Worm (Caenorhabditis elegans) whole organism, L4 larva: ENCODE data around the gene C25F9.4.
A peak's percentile ranks its signal among the peaks of the same experiment; 100 is the strongest.

Experiments
- F37D6.2 ChIP-seq: sonication (generic microtip); optimal IDR thresholded peaks from 2 replicates; lab custom pipeline; 2016; ENCODE audit warnings: mild to moderate bottlenecking, missing genetic modification characterization, missing compliant biosample characterization
- T20F7.1 ChIP-seq: fragments of 200-800 bp; sonication (Bioruptor generic); optimal IDR thresholded peaks from 2 replicates; lab custom pipeline; 2018; ENCODE audit warnings: mild to moderate bottlenecking, missing genetic modification characterization, missing compliant biosample characterization
- Y48G9A.11 ChIP-seq: fragments of 200-800 bp; sonication (Bioruptor generic); IDR thresholded peaks from 2 replicates; pipeline ENCODE4 v1.3.6; 2022; ENCODE audit warnings: missing genetic modification reagents, missing genetic modification characterization, missing compliant biosample characterization
- ZK337.2 ChIP-seq: fragments of 200-800 bp; sonication (Bioruptor generic); IDR thresholded peaks from 2 replicates; pipeline ENCODE4 v1.3.6; 2022; ENCODE audit warnings: missing genetic modification reagents, missing genetic modification characterization, missing compliant biosample characterization
- aha-1 ChIP-seq: fragments of 150-350 bp; peaks from one replicate; lab custom pipeline; 2014; ENCODE audit warnings: missing biosample characterization, missing genetic modification characterization
- ama-1 ChIP-seq: fragments of 150-350 bp; optimal IDR thresholded peaks from 2 replicates; lab custom pipeline; 2014; ENCODE audit warnings: inconsistent platforms, mixed read lengths
- attf-4 ChIP-seq: sonication (generic microtip); optimal IDR thresholded peaks from 3 replicates; lab custom pipeline; 2017; ENCODE audit warnings: missing biosample characterization, missing genetic modification characterization
- ceh-28 ChIP-seq: fragments of 150-350 bp; optimal IDR thresholded peaks from 2 replicates; lab custom pipeline; 2014; ENCODE audit warnings: missing biosample characterization, missing genetic modification reagents, missing genetic modification characterization
- ceh-44 ChIP-seq: fragments of 200-800 bp; sonication (Bioruptor generic); IDR thresholded peaks from 2 replicates; pipeline ENCODE4 v1.3.6; 2022; ENCODE audit warnings: missing genetic modification reagents, missing genetic modification characterization, missing compliant biosample characterization
- ceh-82 ChIP-seq: sonication (generic microtip); optimal IDR thresholded peaks from 2 replicates; lab custom pipeline; 2017; ENCODE audit warnings: missing biosample characterization, missing genetic modification characterization
- ces-1 ChIP-seq: fragments of 150-350 bp; sonication (generic microtip); optimal IDR thresholded peaks from 4 replicates; lab custom pipeline; 2014; ENCODE audit warnings: missing biosample characterization, missing genetic modification reagents, missing genetic modification characterization
- daf-12 ChIP-seq: fragments of 150-350 bp; optimal IDR thresholded peaks from 2 replicates; lab custom pipeline; 2014; ENCODE audit warnings: missing biosample characterization, missing genetic modification reagents, missing genetic modification characterization
- daf-16 ChIP-seq, 3 experiments: sonication (generic microtip); optimal IDR thresholded peaks; 2 replicates each; lab custom pipeline; 2016 to 2017; ENCODE audit warnings: missing genetic modification characterization in 3 of 3, missing genetic modification reagents in 3 of 3, mild to moderate bottlenecking in 2 of 3, missing compliant biosample characterization in 2 of 3, missing biosample characterization in 1 of 3, moderate library complexity in 1 of 3
- daf-8 ChIP-seq: fragments of 200-800 bp; sonication (Bioruptor generic); IDR thresholded peaks from 2 replicates; pipeline ENCODE4 v1.3.6; 2022; ENCODE audit warnings: missing genetic modification characterization, missing compliant biosample characterization
- dmd-6 ChIP-seq: fragments of 200-800 bp; sonication (Bioruptor generic); IDR thresholded peaks from 2 replicates; pipeline ENCODE4 v1.3.6; 2022; ENCODE audit warnings: missing genetic modification reagents, missing genetic modification characterization, missing compliant biosample characterization
- dmd-8 ChIP-seq: fragments of 200-800 bp; sonication (Bioruptor generic); IDR thresholded peaks from 2 replicates; pipeline ENCODE4 v1.3.6; 2022; ENCODE audit warnings: missing genetic modification characterization, missing compliant biosample characterization
- dpl-1 ChIP-seq: fragments of 150-350 bp; optimal IDR thresholded peaks from 2 replicates; lab custom pipeline; 2014; ENCODE audit warnings: missing biosample characterization, missing genetic modification reagents, missing genetic modification characterization
- egl-43 ChIP-seq: fragments of 200-800 bp; sonication (Bioruptor generic); IDR thresholded peaks from 2 replicates; pipeline ENCODE4 v1.3.6; 2022; ENCODE audit warnings: missing genetic modification reagents, missing genetic modification characterization, missing compliant biosample characterization
- hif-1 ChIP-seq, 2 experiments: sonication (generic microtip); optimal IDR thresholded peaks; 2 replicates each; lab custom pipeline; 2016 to 2017; ENCODE audit warnings: missing compliant biosample characterization in 2 of 2, missing genetic modification characterization in 2 of 2, missing genetic modification reagents in 2 of 2, missing genotype in 2 of 2, mild to moderate bottlenecking in 1 of 2
- hlh-11 ChIP-seq: fragments of 200-800 bp; sonication (Bioruptor generic); optimal IDR thresholded peaks from 2 replicates; lab custom pipeline; 2018; ENCODE audit warnings: mild to moderate bottlenecking, missing genetic modification characterization, missing compliant biosample characterization
- lim-7 ChIP-seq: fragments of 200-800 bp; sonication (Bioruptor generic); IDR thresholded peaks from 2 replicates; pipeline ENCODE4 v1.3.6; 2022; ENCODE audit warnings: missing genetic modification characterization, missing compliant biosample characterization
- lin-1 ChIP-seq: fragments of 200-800 bp; sonication (Bioruptor generic); IDR thresholded peaks from 2 replicates; pipeline ENCODE4 v1.3.6; 2022; ENCODE audit warnings: missing genetic modification reagents, missing genetic modification characterization, missing compliant biosample characterization
- lin-13 ChIP-seq: fragments of 150-350 bp; optimal IDR thresholded peaks from 2 replicates; lab custom pipeline; 2014; ENCODE audit warnings: missing biosample characterization, missing genetic modification reagents, missing genetic modification characterization
- lin-15B ChIP-seq: fragments of 150-350 bp; sonication (generic microtip); optimal IDR thresholded peaks from 3 replicates; lab custom pipeline; 2014; ENCODE audit warnings: missing biosample characterization, missing genetic modification characterization
- lin-29 ChIP-seq: fragments of 200-800 bp; sonication (Bioruptor generic); IDR thresholded peaks from 2 replicates; pipeline ENCODE4 v1.3.6; 2022; ENCODE audit warnings: missing genetic modification reagents, missing genetic modification characterization, missing compliant biosample characterization
- madf-5 ChIP-seq, 2 experiments: fragments of 200-800 bp; sonication (Bioruptor generic); IDR thresholded peaks; 2 replicates each; pipeline ENCODE4 v1.3.6; 2022; ENCODE audit warnings: missing compliant biosample characterization in 2 of 2, missing genetic modification characterization in 2 of 2
- madf-9 ChIP-seq: fragments of 200-800 bp; sonication (Bioruptor generic); conservative IDR thresholded peaks from 2 replicates; pipeline ENCODE4 v1.3.6; 2022; ENCODE audit warnings: missing genetic modification reagents, missing genetic modification characterization, missing compliant biosample characterization
- mdt-29 ChIP-seq: fragments of 200-800 bp; sonication (Bioruptor generic); IDR thresholded peaks from 2 replicates; pipeline ENCODE4 v1.3.6; 2022; ENCODE audit warnings: missing genetic modification reagents, missing genetic modification characterization, missing compliant biosample characterization
- mxl-3 ChIP-seq: fragments of 200-800 bp; sonication (Bioruptor generic); optimal IDR thresholded peaks from 2 replicates; lab custom pipeline; 2018; ENCODE audit warnings: mild to moderate bottlenecking, missing genetic modification characterization, missing compliant biosample characterization
- nhr-10 ChIP-seq: fragments of 150-350 bp; optimal IDR thresholded peaks from 2 replicates; lab custom pipeline; 2014; ENCODE audit warnings: missing biosample characterization, missing genetic modification characterization
- nhr-237 ChIP-seq: sonication (generic microtip); optimal IDR thresholded peaks from 2 replicates; lab custom pipeline; 2017; ENCODE audit warnings: missing biosample characterization, missing genetic modification characterization
- nhr-25 ChIP-seq: sonication (generic microtip); optimal IDR thresholded peaks from 2 replicates; lab custom pipeline; 2017; ENCODE audit warnings: missing genetic modification characterization, mild to moderate bottlenecking, missing compliant biosample characterization, antibody characterized with exemption, moderate library complexity, borderline replicate concordance; ENCODE audit not compliant: insufficient read depth
- nhr-28 ChIP-seq: fragments of 150-350 bp; optimal IDR thresholded peaks from 2 replicates; lab custom pipeline; 2014; ENCODE audit warnings: missing biosample characterization, missing genetic modification characterization
- nhr-6 ChIP-seq: fragments of 150-350 bp; optimal IDR thresholded peaks from 2 replicates; lab custom pipeline; 2014; ENCODE audit warnings: missing biosample characterization, missing genetic modification characterization
- nhr-76 ChIP-seq: fragments of 150-350 bp; optimal IDR thresholded peaks from 2 replicates; lab custom pipeline; 2014; ENCODE audit warnings: missing biosample characterization, missing genetic modification characterization
- php-3 ChIP-seq: fragments of 200-800 bp; sonication (Bioruptor generic); IDR thresholded peaks from 2 replicates; pipeline ENCODE4 v1.3.6; 2022; ENCODE audit warnings: missing genetic modification reagents, missing genetic modification characterization, missing compliant biosample characterization
- pqm-1 ChIP-seq: sonication (generic microtip); optimal IDR thresholded peaks from 2 replicates; lab custom pipeline; 2017; ENCODE audit warnings: missing biosample characterization, missing genetic modification characterization
- rbr-2 ChIP-seq: sonication (generic microtip); optimal IDR thresholded peaks from 2 replicates; lab custom pipeline; 2016; ENCODE audit warnings: missing genotype, missing genetic modification characterization, missing compliant biosample characterization
- snpc-1.2 ChIP-seq: fragments of 200-800 bp; sonication (Bioruptor generic); IDR thresholded peaks from 2 replicates; pipeline ENCODE4 v1.3.6; 2022; ENCODE audit warnings: missing genetic modification reagents, missing genetic modification characterization, missing compliant biosample characterization
- snpc-4 ChIP-seq: fragments of 150-350 bp; optimal IDR thresholded peaks from 2 replicates; lab custom pipeline; 2014; ENCODE audit warnings: missing biosample characterization, missing genetic modification characterization
- spr-3 ChIP-seq: fragments of 200-800 bp; sonication (Bioruptor generic); optimal IDR thresholded peaks from 2 replicates; lab custom pipeline; 2018; ENCODE audit warnings: mild to moderate bottlenecking, missing genetic modification characterization, missing compliant biosample characterization
- unc-62 ChIP-seq, 3 experiments: fragments of 150-350 bp in 1 of 3; sonication (generic microtip); optimal IDR thresholded peaks in 2 of 3; peaks in 1 of 3; 1 replicate in 1 of 3; 2 replicates in 2 of 3; lab custom pipeline; 2014 to 2017; ENCODE audit warnings: missing biosample characterization in 3 of 3, missing genetic modification characterization in 3 of 3, missing genetic modification reagents in 3 of 3, missing genotype in 1 of 3
- zip-11 ChIP-seq: fragments of 200-800 bp; sonication (Bioruptor generic); IDR thresholded peaks from 2 replicates; pipeline ENCODE4 v1.3.6; 2022; ENCODE audit warnings: missing genetic modification characterization, missing compliant biosample characterization

C25F9.4 gene

DNA sequence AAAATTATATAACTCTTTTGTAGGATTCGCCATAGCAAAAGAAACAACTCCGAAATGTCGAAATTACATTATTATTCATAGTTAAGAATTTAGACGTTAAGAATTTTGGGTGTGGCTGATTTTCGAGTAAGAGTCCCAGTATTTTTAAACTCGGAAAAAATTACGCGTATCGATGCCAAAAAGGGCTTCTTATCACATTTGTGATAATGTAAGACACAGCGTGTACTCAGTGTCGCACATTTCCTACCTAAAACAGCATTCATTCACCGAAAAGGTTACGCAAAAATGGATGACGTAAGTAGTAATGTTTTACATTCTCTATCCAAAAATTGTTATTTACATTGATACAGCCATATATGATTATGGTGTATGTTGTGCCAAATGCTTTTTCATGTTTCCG, 33.2 kb upstream of the C25F9.4 start, which contains the start of gene M04C3.5:
Gene M04C3.5 (plus strand): TSS at position 190 of the 400 bp plus-strand sequence.
- TF ChIP-seq daf-12 (tag; lab: Kevin White, UChicago) (no peak), lin-15B (tag; lab: Kevin White, UChicago) (no peak), nhr-6 (tag; lab: Kevin White, UChicago) (no peak), nhr-10 (tag; lab: Kevin White, UChicago) (no peak), spr-3 (GFP tag; lab: Kevin White, UChicago) (no peak), F37D6.2 (tag; lab: Kevin White, UChicago) (no peak), lin-29 (GFP tag; lab: Robert Waterston, UW) (no peak), madf-5 (GFP tag; IDR thresholded peaks at IDR 0.05; lab: Robert Waterston, UW) (no peak), ama-1 (no peak), aha-1 (tag; lab: Kevin White, UChicago) (peak; percentile 48), mxl-3 (GFP tag; lab: Kevin White, UChicago) (no peak), dmd-8 (GFP tag; lab: Robert Waterston, UW) (no peak), dpl-1 (GFP tag; lab: Kevin White, UChicago) (no peak), unc-62 (GFP tag; optimal IDR thresholded peaks at IDR 0.05 in 1 of 2; lab: Kevin White, UChicago) (peak in 1 of 2 experiments; percentile 67), unc-62 (tag; optimal IDR thresholded peaks at IDR 0.05; lab: Kevin White, UChicago) (no peak), ceh-44 (GFP tag; lab: Robert Waterston, UW) (no peak), lin-13 (no peak), ZK337.2 (no peak), php-3 (GFP tag; lab: Robert Waterston, UW) (no peak), daf-16 (GFP tag; optimal IDR thresholded peaks at IDR 0.05; lab: Kevin White, UChicago) (no peak), daf-16 (tag; optimal IDR thresholded peaks at IDR 0.05; lab: Kevin White, UChicago) (peak; percentile 35), hif-1 (tag; optimal IDR thresholded peaks at IDR 0.05; lab: Kevin White, UChicago) (no peak), snpc-4 (no peak), hlh-11 (peak; percentile 26), attf-4 (tag; lab: Kevin White, UChicago) (no peak), rbr-2 (tag; lab: Kevin White, UChicago) (no peak), dmd-6 (GFP tag; lab: Robert Waterston, UW) (peak; percentile 61), ceh-28 (tag; lab: Kevin White, UChicago) (no peak), nhr-25 (tag; lab: Kevin White, UChicago) (no peak), nhr-76 (tag; lab: Kevin White, UChicago) (no peak), egl-43 (GFP tag; lab: Robert Waterston, UW) (no peak), T20F7.1 (GFP tag; lab: Kevin White, UChicago) (no peak), lin-1 (GFP tag; lab: Robert Waterston, UW) (no peak), nhr-237 (no peak), nhr-28 (tag; lab: Kevin White, UChicago) (peak; percentile 23), pqm-1 (tag; lab: Kevin White, UChicago) (peak; percentile 55), ces-1 (GFP tag; lab: Kevin White, UChicago) (no peak), snpc-1.2 (GFP tag; lab: Robert Waterston, UW) (no peak), lim-7 (no peak)

DNA sequence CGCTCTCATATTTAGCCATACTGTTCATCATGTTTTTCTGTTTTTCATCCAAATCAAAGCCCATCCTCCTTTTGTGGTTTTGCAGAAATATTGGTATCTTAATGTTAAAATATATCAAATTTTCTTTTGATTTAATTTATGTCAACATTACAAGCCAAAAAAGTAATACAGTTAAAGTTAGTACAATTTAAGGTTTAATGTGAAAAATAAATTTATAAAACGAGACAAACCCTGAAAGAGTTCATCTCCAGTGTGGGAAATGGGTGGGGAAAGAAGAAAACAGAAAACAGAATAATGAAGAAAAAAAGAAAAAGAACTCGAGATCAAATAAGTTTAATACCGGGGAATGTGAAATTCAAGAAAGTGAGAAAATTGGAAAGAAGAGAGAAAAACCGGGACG, 32.4 kb upstream of the C25F9.4 start, which contains the start of gene M04C3.2:
Gene M04C3.2 (minus strand): TSS at position 101 of the 400 bp plus-strand sequence.
- TF ChIP-seq mdt-29 (GFP tag; lab: Robert Waterston, UW) (no peak), daf-8 (no peak), ceh-82 (tag; lab: Kevin White, UChicago) (no peak), Y48G9A.11 (GFP tag; lab: Robert Waterston, UW) (no peak), madf-9 (GFP tag; lab: Robert Waterston, UW) (no peak), zip-11 (GFP tag; lab: Robert Waterston, UW) (no peak)
- TF ChIP-seq, all 104 proteins: peak for 0
